Fruit fly (Drosophila melanogaster): ENCODE data around the gene CG9500.
A peak's percentile ranks its signal among the peaks of the same experiment; 100 is the strongest.

CG9500 gene

dm6 chr2L:6323536-6324385 lies 34.4 kb downstream of the CG9500 start, which contains the start of gene PDZ-GEF (continued):
- peak; percentile 38 for TF ChIP-seq CG2116 (GFP tag; optimal IDR thresholded peaks at IDR 0.05)
- TF ChIP-seq NC2α (GFP tag; optimal IDR thresholded peaks at IDR 0.05): peak; percentile 37
- TF ChIP-seq CG8944 (GFP tag; optimal IDR thresholded peaks at IDR 0.05): peak; percentile 49
- TF ChIP-seq unc-4 (GFP tag; IDR thresholded peaks at IDR 0.05; ENCODE audit: partially characterized antibody): peak; percentile 61
- no peak for TF ChIP-seq CG12071 (GFP tag; optimal IDR thresholded peaks at IDR 0.05)
- no peak for TF ChIP-seq kni (GFP tag; optimal IDR thresholded peaks at IDR 0.05)
- peak; percentile 93 for TF ChIP-seq CG4617 (GFP tag; optimal IDR thresholded peaks at IDR 0.05; ENCODE audit: borderline replicate concordance)
- TF ChIP-seq phol (tag; optimal IDR thresholded peaks at IDR 0.05): peak; percentile 45
- TF ChIP-seq Hr39 (optimal IDR thresholded peaks at IDR 0.05): no peak
- 0 out of 3 replicates have a peak, but pooled peaks have one; percentile 41 for TF ChIP-seq so (GFP tag; IDR thresholded peaks at IDR 0.05)
- TF ChIP-seq Dip2 (GFP tag; IDR thresholded peaks at IDR 0.05): no peak
- TF ChIP-seq CG4820 (GFP tag; optimal IDR thresholded peaks at IDR 0.05): peak; percentile 46
- peak; percentile 76 for TF ChIP-seq CG12659 (GFP tag; optimal IDR thresholded peaks at IDR 0.05)
- TF ChIP-seq Optix (GFP tag; IDR thresholded peaks at IDR 0.05): no peak
- TF ChIP-seq cwo (GFP tag; optimal IDR thresholded peaks at IDR 0.05): no peak
- TF ChIP-seq ranshi (GFP tag; IDR thresholded peaks at IDR 0.05): no peak
- TF ChIP-seq CG13894 (tag; optimal IDR thresholded peaks at IDR 0.05): no peak
- peak; percentile 14 for TF ChIP-seq disco-r (GFP tag; optimal IDR thresholded peaks at IDR 0.05)
- TF ChIP-seq row (GFP tag; IDR thresholded peaks at IDR 0.05): peak; percentile 28; the same call in 2 of the 3 replicates
- no peak for TF ChIP-seq pfk (GFP tag; optimal IDR thresholded peaks at IDR 0.05)
- TF ChIP-seq zen (tag; optimal IDR thresholded peaks at IDR 0.05): peak; percentile 68
- TF ChIP-seq Fer3 (tag; optimal IDR thresholded peaks at IDR 0.05): no peak
- TF ChIP-seq CG13624 (GFP tag; optimal IDR thresholded peaks at IDR 0.05): peak; percentile 37
- no peak for TF ChIP-seq CG31224 (GFP tag; IDR thresholded peaks at IDR 0.05)
- TF ChIP-seq oc (tag; optimal IDR thresholded peaks at IDR 0.05): no peak
- TF ChIP-seq tap (tag; optimal IDR thresholded peaks at IDR 0.05): no peak
- TF ChIP-seq CG10321 (GFP tag; IDR thresholded peaks at IDR 0.05): no peak
- TF ChIP-seq Opbp (GFP tag; IDR thresholded peaks at IDR 0.05; ENCODE audit: partially characterized antibody): peak; percentile 68; the same call in 2 of the 3 replicates
- TF ChIP-seq pb (GFP tag; optimal IDR thresholded peaks at IDR 0.05): no peak
- no peak for TF ChIP-seq CG9215 (GFP tag; IDR thresholded peaks at IDR 0.05)
- no peak for TF ChIP-seq zf30C (GFP tag; optimal IDR thresholded peaks at IDR 0.05)
- peak; percentile 95 for TF ChIP-seq CG9797 (GFP tag; optimal IDR thresholded peaks at IDR 0.05)
- TF ChIP-seq ara (GFP tag; IDR thresholded peaks at IDR 0.05): no peak
- peak; percentile 22 for TF ChIP-seq tx (GFP tag; optimal IDR thresholded peaks at IDR 0.05)
- TF ChIP-seq CG2889 (GFP tag; IDR thresholded peaks at IDR 0.05): no peak
- 0 out of 2 replicates have a peak, but pooled peaks have one; percentile 17 for TF ChIP-seq HLH3B (GFP tag; IDR thresholded peaks at IDR 0.05)
- TF ChIP-seq GATAe (GFP tag; conservative IDR thresholded peaks at IDR 0.05): no peak
- TF ChIP-seq wdn (GFP tag; IDR thresholded peaks at IDR 0.05): no peak
- TF ChIP-seq B-H1 (GFP tag; IDR thresholded peaks at IDR 0.05): no peak
- TF ChIP-seq Xrp1 (GFP tag; IDR thresholded peaks at IDR 0.05): no peak
- TF ChIP-seq chm (GFP tag; IDR thresholded peaks at IDR 0.05): no peak; the same call in 1 of the 2 replicates
- no peak for TF ChIP-seq en (GFP tag; optimal IDR thresholded peaks at IDR 0.05)
- TF ChIP-seq gcm2 (GFP tag; optimal IDR thresholded peaks at IDR 0.05): no peak
- peak; percentile 68 for TF ChIP-seq CG34422 (GFP tag; IDR thresholded peaks at IDR 0.05)
- TF ChIP-seq CG15011 (GFP tag; optimal IDR thresholded peaks at IDR 0.05): no peak
- TF ChIP-seq CG7963 (GFP tag; IDR thresholded peaks at IDR 0.05; ENCODE audit: partially characterized antibody): no peak
- TF ChIP-seq Spps (tag; optimal IDR thresholded peaks at IDR 0.05): no peak
- TF ChIP-seq ken (GFP tag; IDR thresholded peaks at IDR 0.05): peak; percentile 67; the same call in 2 of the 3 replicates
- TF ChIP-seq CG4404 (GFP tag; IDR thresholded peaks at IDR 0.05): no peak
- peak; percentile 4 for TF ChIP-seq Six4 (GFP tag; optimal IDR thresholded peaks at IDR 0.05)

All from whole organism, embryonic.